Fruit fly (Drosophila melanogaster): ENCODE data around the gene Cp19.
A peak's percentile ranks its signal among the peaks of the same experiment; 100 is the strongest.

Cp19 gene

DNA sequence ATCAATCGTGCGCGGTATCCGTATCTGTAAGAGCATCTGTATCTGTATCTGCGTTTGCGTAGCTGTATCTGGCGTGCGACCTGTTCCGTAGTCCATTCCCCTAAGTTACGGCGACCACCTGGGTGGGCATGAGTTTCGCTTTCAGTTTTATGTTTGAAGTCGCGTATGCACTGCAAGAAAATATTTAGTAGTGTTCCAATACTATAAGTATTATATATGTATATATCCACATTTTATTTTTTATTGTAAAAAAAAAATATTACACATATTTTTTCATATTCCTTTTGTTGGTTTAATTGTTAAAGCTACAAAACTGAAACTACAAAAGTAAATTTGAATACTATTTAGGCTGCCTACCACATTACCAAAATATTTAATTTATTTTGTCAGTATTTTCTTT, 16.8 kb upstream of the Cp19 start (continued):
- TF ChIP-seq Ssrp (tag; optimal IDR thresholded peaks at IDR 0.05) (peak; percentile 23), CG3407 (GFP tag; optimal IDR thresholded peaks at IDR 0.05) (no peak), HHEX (GFP tag; optimal IDR thresholded peaks at IDR 0.05) (no peak), MBD-R2 (GFP tag; IDR thresholded peaks at IDR 0.05) (no peak), Hmx (GFP tag; optimal IDR thresholded peaks at IDR 0.05) (no peak), CG14050 (GFP tag; IDR thresholded peaks at IDR 0.05) (no peak), CG6654 (GFP tag; optimal IDR thresholded peaks at IDR 0.05) (no peak), HmgD (GFP tag; optimal IDR thresholded peaks at IDR 0.05) (no peak), CG13424 (tag; optimal IDR thresholded peaks at IDR 0.05) (peak; percentile 4), CG4424 (GFP tag; optimal IDR thresholded peaks at IDR 0.05) (no peak), onecut (GFP tag; IDR thresholded peaks at IDR 0.05) (no peak), CTCF (GFP tag; optimal IDR thresholded peaks at IDR 0.05) (no peak), scrt (GFP tag; optimal IDR thresholded peaks at IDR 0.05) (no peak), Dref (GFP tag; IDR thresholded peaks at IDR 0.05) (no peak), CG7963 (GFP tag; IDR thresholded peaks at IDR 0.05; ENCODE audit: partially characterized antibody) (no peak), dmrt11E (tag; optimal IDR thresholded peaks at IDR 0.05) (peak; percentile 41), Elba2 (GFP tag; optimal IDR thresholded peaks at IDR 0.05) (no peak)

DNA sequence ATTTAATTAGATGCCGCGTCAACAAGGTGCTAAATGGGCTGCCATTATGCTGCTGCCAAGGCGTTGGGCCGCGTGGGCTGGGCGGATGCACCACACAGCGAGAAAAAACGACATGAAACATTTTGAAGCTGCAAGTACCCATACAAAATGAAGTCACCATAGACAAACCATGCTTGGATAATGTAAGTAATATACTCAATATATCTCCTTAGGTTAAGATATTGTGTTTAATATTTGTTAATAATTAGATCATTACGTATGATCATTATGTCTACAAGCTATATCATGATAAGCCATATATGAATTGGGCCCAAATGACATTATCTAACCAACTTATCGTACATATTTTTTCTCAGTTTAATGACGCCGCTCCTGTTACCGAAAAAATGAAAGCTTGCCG, 13.7 kb upstream of the Cp19 start:
- TF ChIP-seq Ets65A (GFP tag) (peak; percentile 72), prd (optimal IDR thresholded peaks at IDR 0.05) (no peak), prd (GFP tag; IDR thresholded peaks at IDR 0.05) (no peak)

DNA sequence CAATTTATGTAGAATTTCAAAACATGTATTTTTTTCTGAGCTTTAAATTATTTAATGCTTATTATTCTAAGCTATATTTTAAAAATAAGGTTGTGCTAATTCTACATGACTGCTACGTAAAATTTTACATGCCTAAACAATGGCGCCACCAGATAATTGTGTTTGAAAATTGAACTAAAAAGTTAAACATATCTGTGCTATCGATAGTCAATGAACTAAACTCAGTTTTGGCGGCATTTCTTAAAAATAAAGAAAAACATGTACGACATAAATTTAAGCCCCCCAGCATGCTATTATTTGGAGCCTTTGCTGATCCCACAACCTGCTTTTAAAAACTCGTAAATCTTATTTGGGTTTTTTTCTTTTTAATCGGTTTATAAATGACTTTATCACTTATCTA, 11.1 kb upstream of the Cp19 start:
- TF ChIP-seq Rfx (GFP tag; IDR thresholded peaks at IDR 0.05) (0 out of 2 replicates have a peak, but pooled peaks have one; percentile 30), HLH3B (GFP tag; IDR thresholded peaks at IDR 0.05) (peak; percentile 5; the same call in 1 of the 2 replicates), Xbp1 (GFP tag; optimal IDR thresholded peaks at IDR 0.05) (no peak), CG2202 (tag; optimal IDR thresholded peaks at IDR 0.05) (no peak), lilli (GFP tag; optimal IDR thresholded peaks at IDR 0.05) (no peak), ato (GFP tag; IDR thresholded peaks at IDR 0.05; ENCODE audit: partially characterized antibody) (peak; percentile 49; the same call in 1 of the 2 replicates), CG7745 (tag; optimal IDR thresholded peaks at IDR 0.05) (no peak), CG33213 (GFP tag; optimal IDR thresholded peaks at IDR 0.05) (peak; percentile 0), CG6654 (GFP tag; optimal IDR thresholded peaks at IDR 0.05) (no peak), Hmr (GFP tag; optimal IDR thresholded peaks at IDR 0.05) (peak; percentile 21), CTCF (GFP tag; optimal IDR thresholded peaks at IDR 0.05) (peak; percentile 97), cwo (GFP tag; optimal IDR thresholded peaks at IDR 0.05) (no peak), Opbp (GFP tag; IDR thresholded peaks at IDR 0.05; ENCODE audit: partially characterized antibody) (peak; percentile 83), CG15514 (GFP tag; optimal IDR thresholded peaks at IDR 0.05) (peak; percentile 92), nerfin-2 (GFP tag; IDR thresholded peaks at IDR 0.05; ENCODE audit: partially characterized antibody) (peak; percentile 61), CG15269 (tag; optimal IDR thresholded peaks at IDR 0.05) (peak; percentile 20), CG7839 (tag; optimal IDR thresholded peaks at IDR 0.05) (peak; percentile 23), hbn (GFP tag; IDR thresholded peaks at IDR 0.05; ENCODE audit: partially characterized antibody) (peak; percentile 55), CG8290 (GFP tag; optimal IDR thresholded peaks at IDR 0.05) (no peak), CG8290 (tag; optimal IDR thresholded peaks at IDR 0.05) (peak in 1 of 2 experiments; percentile 24), CG2129 (GFP tag; IDR thresholded peaks at IDR 0.05; ENCODE audit: partially characterized antibody) (peak; percentile 31; the same call in 1 of the 2 replicates), CG2116 (GFP tag; optimal IDR thresholded peaks at IDR 0.05) (peak; percentile 87), Stat92E (GFP tag; optimal IDR thresholded peaks at IDR 0.05) (peak in 1 of 3 experiments; percentile 43), CG2199 (GFP tag; IDR thresholded peaks at IDR 0.05) (peak; percentile 32; the same call in 1 of the 3 replicates), vnd (GFP tag; IDR thresholded peaks at IDR 0.05; ENCODE audit: partially characterized antibody) (peak; percentile 56), CG13624 (GFP tag; optimal IDR thresholded peaks at IDR 0.05) (peak; percentile 7), CG5953 (GFP tag; IDR thresholded peaks at IDR 0.05) (no peak), Dll (GFP tag; IDR thresholded peaks at IDR 0.05; ENCODE audit: partially characterized antibody) (peak; percentile 75), knrl (GFP tag; IDR thresholded peaks at IDR 0.05; ENCODE audit: partially characterized antibody) (peak; percentile 77), dati (GFP tag; IDR thresholded peaks at IDR 0.05) (no peak)
